Worm (Caenorhabditis elegans) whole organism, young adult: Measurements from ENCODE around the gene E04F6.10.

Experiments used
- B0336.3 ChIP-seq: fragments of 200-800 bp; sonication (Bioruptor generic); IDR thresholded peaks from 2 replicates; pipeline ENCODE4 v1.3.6; 2022; ENCODE audit warnings: missing genetic modification characterization, missing compliant biosample characterization
- C17E4.6 ChIP-seq: fragments of 200-800 bp; sonication (Bioruptor generic); IDR thresholded peaks from 2 replicates; pipeline ENCODE4 v1.3.6; 2022; ENCODE audit warnings: missing genetic modification reagents, missing genetic modification characterization, missing compliant biosample characterization
- D2030.7 ChIP-seq: fragments of 200-800 bp; sonication (Bioruptor generic); IDR thresholded peaks from 2 replicates; pipeline ENCODE4 v1.3.6; 2022; ENCODE audit warnings: missing genetic modification reagents, missing genetic modification characterization, missing compliant biosample characterization
- F23B12.7 ChIP-seq: sonication (generic microtip); optimal IDR thresholded peaks from 2 replicates; lab custom pipeline; 2017; ENCODE audit warnings: missing genetic modification characterization, mild to moderate bottlenecking, missing compliant biosample characterization, antibody characterized with exemption, moderate library complexity; ENCODE audit not compliant: insufficient read depth
- F37B4.10 ChIP-seq: fragments of 200-800 bp; sonication (Bioruptor generic); IDR thresholded peaks from 2 replicates; pipeline ENCODE4 v1.3.6; 2022; ENCODE audit warnings: missing genetic modification characterization, missing compliant biosample characterization
- F39B2.1 ChIP-seq: fragments of 200-800 bp; sonication (Bioruptor generic); IDR thresholded peaks from 2 replicates; pipeline ENCODE4 v1.3.6; 2022; ENCODE audit warnings: missing genetic modification reagents, missing genetic modification characterization, missing compliant biosample characterization
- F49E8.2 ChIP-seq: sonication (generic microtip); optimal IDR thresholded peaks from 3 replicates; lab custom pipeline; 2017; ENCODE audit warnings: missing genetic modification characterization, mild to moderate bottlenecking, missing compliant biosample characterization, antibody characterized with exemption, moderate library complexity; ENCODE audit not compliant: insufficient read depth
- Y53F4B.3 ChIP-seq: fragments of 200-800 bp; sonication (Bioruptor generic); IDR thresholded peaks from 2 replicates; pipeline ENCODE4 v1.3.6; 2022; ENCODE audit warnings: missing genetic modification reagents, missing genetic modification characterization, missing compliant biosample characterization
- Y95B8A.8 ChIP-seq: fragments of 200-800 bp; sonication (Bioruptor generic); IDR thresholded peaks from 2 replicates; pipeline ENCODE4 v1.3.6; 2022; ENCODE audit warnings: missing genetic modification reagents, missing genetic modification characterization, missing compliant biosample characterization
- aptf-2 ChIP-seq: fragments of 200-800 bp; sonication (Bioruptor generic); conservative IDR thresholded peaks from 2 replicates; pipeline ENCODE4 v1.3.6; 2022; ENCODE audit warnings: missing genetic modification reagents, missing genetic modification characterization, missing compliant biosample characterization
- aptf-3 ChIP-seq: fragments of 200-800 bp; sonication (Bioruptor generic); IDR thresholded peaks from 2 replicates; pipeline ENCODE4 v1.3.6; 2022; ENCODE audit warnings: missing genetic modification characterization, missing compliant biosample characterization
- atf-7 ChIP-seq: sonication (generic microtip); optimal IDR thresholded peaks from 2 replicates; lab custom pipeline; 2017; ENCODE audit warnings: mild to moderate bottlenecking, missing genetic modification characterization, missing compliant biosample characterization
- attf-5 ChIP-seq: fragments of 200-800 bp; sonication (Bioruptor generic); optimal IDR thresholded peaks from 2 replicates; lab custom pipeline; 2018; ENCODE audit warnings: mild to moderate bottlenecking, missing genetic modification characterization, missing compliant biosample characterization
- attf-6 ChIP-seq: fragments of 200-800 bp; sonication (Bioruptor generic); IDR thresholded peaks from 2 replicates; pipeline ENCODE4 v1.3.6; 2022; ENCODE audit warnings: missing genetic modification reagents, missing genetic modification characterization, missing compliant biosample characterization
- ccch-3 ChIP-seq: fragments of 200-800 bp; sonication (Bioruptor generic); optimal IDR thresholded peaks from 2 replicates; lab custom pipeline; 2018; ENCODE audit warnings: mild to moderate bottlenecking, missing genetic modification characterization, missing compliant biosample characterization
- dox-1 ChIP-seq: fragments of 200-800 bp; sonication (Bioruptor generic); IDR thresholded peaks from 2 replicates; pipeline ENCODE4 v1.3.6; 2022; ENCODE audit warnings: missing genetic modification reagents, missing genetic modification characterization, missing compliant biosample characterization
- him-1 ChIP-seq: sonication (generic microtip); optimal IDR thresholded peaks from 2 replicates; lab custom pipeline; 2016; ENCODE audit warnings: missing genotype, missing genetic modification reagents, missing genetic modification characterization, missing compliant biosample characterization
- hmg-1.2 ChIP-seq: fragments of 200-800 bp; sonication (Bioruptor generic); IDR thresholded peaks from 2 replicates; pipeline ENCODE4 v1.3.6; 2022; ENCODE audit warnings: missing genetic modification reagents, missing genetic modification characterization, missing compliant biosample characterization
- hmg-20 ChIP-seq: fragments of 200-800 bp; sonication (Bioruptor generic); IDR thresholded peaks from 2 replicates; pipeline ENCODE4 v1.3.6; 2022; ENCODE audit warnings: missing genetic modification reagents, missing genetic modification characterization, missing compliant biosample characterization
- let-607 ChIP-seq, 2 experiments: fragments of 200-800 bp in 1 of 2; sonication (Bioruptor generic) in 1 of 2; sonication (generic microtip) in 1 of 2; optimal IDR thresholded peaks; 2 replicates each; lab custom pipeline; 2016 to 2018; ENCODE audit warnings: mild to moderate bottlenecking in 2 of 2, missing compliant biosample characterization in 2 of 2, missing genetic modification characterization in 2 of 2, moderate library complexity in 2 of 2, missing genotype in 1 of 2
- lin-40 ChIP-seq: sonication (generic microtip); optimal IDR thresholded peaks from 2 replicates; lab custom pipeline; 2016; ENCODE audit warnings: missing genetic modification characterization, mild to moderate bottlenecking, missing compliant biosample characterization, missing genotype, missing genetic modification reagents
- lin-54 ChIP-seq: fragments of 200-800 bp; sonication (Bioruptor generic); optimal IDR thresholded peaks from 2 replicates; lab custom pipeline; 2018; ENCODE audit warnings: mild to moderate bottlenecking, missing genetic modification characterization, missing compliant biosample characterization
- mxl-1 ChIP-seq: sonication (generic microtip); optimal IDR thresholded peaks from 2 replicates; lab custom pipeline; 2016; ENCODE audit warnings: missing genetic modification characterization, missing compliant biosample characterization
- nhr-27 ChIP-seq: fragments of 200-800 bp; sonication (Bioruptor generic); optimal IDR thresholded peaks from 2 replicates; lab custom pipeline; 2018; ENCODE audit warnings: mild to moderate bottlenecking, missing genetic modification characterization, moderate library complexity, missing compliant biosample characterization
- nhr-80 ChIP-seq: sonication (generic microtip); optimal IDR thresholded peaks from 2 replicates; lab custom pipeline; 2016; ENCODE audit warnings: missing genetic modification characterization, missing compliant biosample characterization
- nhr-90 ChIP-seq: sonication (generic microtip); optimal IDR thresholded peaks from 2 replicates; lab custom pipeline; 2016; ENCODE audit warnings: missing genotype, mild to moderate bottlenecking, missing genetic modification characterization, missing compliant biosample characterization
- pbrm-1 ChIP-seq: fragments of 200-800 bp; sonication (Bioruptor generic); IDR thresholded peaks from 2 replicates; pipeline ENCODE4 v1.3.6; 2022; ENCODE audit warnings: missing genetic modification reagents, missing genetic modification characterization, missing compliant biosample characterization
- pha-4 ChIP-seq: fragments of 150-350 bp; sonication (generic microtip); optimal IDR thresholded peaks from 2 replicates; lab custom pipeline; 2014; ENCODE audit warnings: missing biosample characterization, missing genetic modification reagents, missing genetic modification characterization
- rpc-1 ChIP-seq, 2 experiments: fragments of 150-350 bp in 1 of 2; sonication (generic microtip) in 1 of 2; optimal IDR thresholded peaks; 2 replicates each; lab custom pipeline; 2014 to 2018; ENCODE audit warnings: missing biosample characterization in 1 of 2, missing genetic modification characterization in 1 of 2, missing genetic modification reagents in 1 of 2, missing genotype in 1 of 2
- sea-2 ChIP-seq: fragments of 200-800 bp; sonication (Bioruptor generic); IDR thresholded peaks from 2 replicates; pipeline ENCODE4 v1.3.6; 2022; ENCODE audit warnings: missing genetic modification characterization, missing compliant biosample characterization
- snpc-1.1 ChIP-seq: sonication (generic microtip); optimal IDR thresholded peaks from 2 replicates; lab custom pipeline; 2017; ENCODE audit warnings: missing genetic modification characterization, mild to moderate bottlenecking, missing compliant biosample characterization, antibody characterized with exemption, moderate library complexity, missing genotype, missing genetic modification reagents; ENCODE audit not compliant: insufficient read depth
- snpc-3.4 ChIP-seq: sonication (generic microtip); optimal IDR thresholded peaks from 2 replicates; lab custom pipeline; 2017; ENCODE audit warnings: missing genetic modification characterization, mild to moderate bottlenecking, missing compliant biosample characterization, antibody characterized with exemption, moderate library complexity, missing genotype, missing genetic modification reagents
- somi-1 ChIP-seq: fragments of 200-800 bp; sonication (Bioruptor generic); optimal IDR thresholded peaks from 2 replicates; lab custom pipeline; 2018; ENCODE audit warnings: mild to moderate bottlenecking, missing genetic modification characterization, missing compliant biosample characterization
- tbp1 ChIP-seq: fragments of 200-800 bp; sonication (Bioruptor generic); optimal IDR thresholded peaks from 2 replicates; lab custom pipeline; 2018; ENCODE audit warnings: mild to moderate bottlenecking, missing genetic modification characterization, missing compliant biosample characterization
- tbx-9 ChIP-seq: sonication (generic microtip); optimal IDR thresholded peaks from 2 replicates; lab custom pipeline; 2016; ENCODE audit warnings: borderline replicate concordance, missing genetic modification characterization, inconsistent platforms, missing compliant biosample characterization
- tlf-1 ChIP-seq: fragments of 200-800 bp; sonication (Bioruptor generic); optimal IDR thresholded peaks from 2 replicates; lab custom pipeline; 2018; ENCODE audit warnings: mild to moderate bottlenecking, missing genetic modification characterization, missing compliant biosample characterization
- ztf-18 ChIP-seq: sonication (generic microtip); optimal IDR thresholded peaks from 2 replicates; lab custom pipeline; 2016; ENCODE audit warnings: missing genotype, mild to moderate bottlenecking, missing genetic modification characterization, missing compliant biosample characterization
- ztf-22 ChIP-seq: fragments of 200-800 bp; sonication (Bioruptor generic); optimal IDR thresholded peaks from 2 replicates; lab custom pipeline; 2018; ENCODE audit warnings: mild to moderate bottlenecking, missing genetic modification characterization, moderate library complexity, missing compliant biosample characterization

E04F6.10 gene

ce11 chrII:7238248-7238647, 21.3 kb upstream of the E04F6.10 start, which contains the start of gene aqp-1:
Gene aqp-1 (minus strand): TSS chrII:7238349.
- TF ChIP-seq attf-6 (GFP tag; lab: Robert Waterston, UW) (no peak), attf-5 (GFP tag; lab: Kevin White, UChicago) (peak; percentile 3), tbp1 (GFP tag; lab: Kevin White, UChicago) (peak; percentile 22), tlf-1 (GFP tag; lab: Kevin White, UChicago) (peak; percentile 7), let-607 (tag; optimal IDR thresholded peaks at IDR 0.05; lab: Kevin White, UChicago) (peak in 1 of 2 experiments; percentile 58), B0336.3 (0 out of 2 replicates have a peak, but pooled peaks have one; percentile 30), ztf-22 (GFP tag; lab: Kevin White, UChicago) (peak; percentile 32), nhr-80 (tag; lab: Kevin White, UChicago) (peak; percentile 81), tbx-9 (no peak)

ce11 chrII:7236937-7237336, 20.0 kb upstream of the E04F6.10 start:
- TF ChIP-seq nhr-80 (tag; lab: Kevin White, UChicago) (peak; percentile 83), Y53F4B.3 (no peak), dox-1 (GFP tag; lab: Robert Waterston, UW) (0 out of 2 replicates have a peak, but pooled peaks have one; percentile 32), tbp1 (GFP tag; lab: Kevin White, UChicago) (peak; percentile 2), F37B4.10 (GFP tag; lab: Robert Waterston, UW) (0 out of 2 replicates have a peak, but pooled peaks have one; percentile 64), let-607 (tag; optimal IDR thresholded peaks at IDR 0.05; lab: Kevin White, UChicago) (peak in 1 of 2 experiments; percentile 40)

- TF ChIP-seq nhr-80 (tag; lab: Kevin White, UChicago) (peak; percentile 28), mxl-1 (tag; lab: Kevin White, UChicago) (no peak)
Measured at ce11 chrII:7233274-7233673, 16.3 kb upstream of the E04F6.10 start.

- TF ChIP-seq nhr-80 (tag; lab: Kevin White, UChicago) (peak; percentile 52), somi-1 (GFP tag; lab: Kevin White, UChicago) (no peak), pha-4 (no peak)
Measured at ce11 chrII:7232517-7232916, 15.6 kb upstream of the E04F6.10 start, which contains the start of gene ctsa-3.1. Gene ctsa-3.1 (plus strand): TSS chrII:7232853.

- TF ChIP-seq C17E4.6 (GFP tag; lab: Robert Waterston, UW) (no peak), Y95B8A.8 (GFP tag; lab: Robert Waterston, UW) (no peak), D2030.7 (GFP tag; lab: Robert Waterston, UW) (0 out of 2 replicates have a peak, but pooled peaks have one; percentile 21), ztf-18 (tag; lab: Kevin White, UChicago) (no peak), snpc-3.4 (peak; percentile 15), F49E8.2 (tag; lab: Kevin White, UChicago) (no peak), him-1 (tag; lab: Kevin White, UChicago) (peak; percentile 35), dox-1 (GFP tag; lab: Robert Waterston, UW) (no peak), atf-7 (tag; lab: Kevin White, UChicago) (no peak), hmg-1.2 (GFP tag; lab: Robert Waterston, UW) (peak; percentile 76), tbp1 (GFP tag; lab: Kevin White, UChicago) (peak; percentile 68), ccch-3 (GFP tag; lab: Kevin White, UChicago) (no peak), lin-40 (tag; lab: Kevin White, UChicago) (no peak), hmg-20 (no peak), lin-54 (no peak), aptf-3 (GFP tag; lab: Robert Waterston, UW) (no peak), pbrm-1 (GFP tag; lab: Robert Waterston, UW) (no peak), nhr-90 (no peak), nhr-27 (tag; lab: Kevin White, UChicago) (no peak), Y53F4B.3 (no peak), mxl-1 (tag; lab: Kevin White, UChicago) (no peak), rpc-1 (optimal IDR thresholded peaks at IDR 0.05; lab: Kevin White, UChicago) (no peak), rpc-1 (tag; optimal IDR thresholded peaks at IDR 0.05; lab: Kevin White, UChicago) (peak; percentile 25), sea-2 (GFP tag; lab: Robert Waterston, UW) (no peak), F23B12.7 (tag; lab: Kevin White, UChicago) (no peak), aptf-2 (no peak), F39B2.1 (GFP tag; lab: Robert Waterston, UW) (no peak), snpc-1.1 (tag; lab: Kevin White, UChicago) (peak; percentile 89)
Measured at ce11 chrII:7231951-7232350, 15.0 kb upstream of the E04F6.10 start.
